Worm (Caenorhabditis elegans) whole organism, L2 larva: ENCODE measurements around the gene T20G5.13.
A peak's percentile ranks its signal among the peaks of the same experiment; 100 is the strongest.

Source experiments
- C34F6.9 ChIP-seq: fragments of 150-350 bp; optimal IDR thresholded peaks from 2 replicates; lab custom pipeline; 2014; ENCODE audit warnings: missing biosample characterization, missing genetic modification characterization
- F13H6.1 ChIP-seq: sonication (generic microtip); optimal IDR thresholded peaks from 2 replicates; lab custom pipeline; 2016; ENCODE audit warnings: missing genetic modification characterization, missing compliant biosample characterization
- R02D3.7 ChIP-seq: fragments of 150-350 bp; optimal IDR thresholded peaks from 2 replicates; lab custom pipeline; 2014; ENCODE audit warnings: missing biosample characterization, missing genetic modification characterization
- Y55F3AM.14 ChIP-seq: fragments of 200-800 bp; sonication (Bioruptor generic); optimal IDR thresholded peaks from 2 replicates; lab custom pipeline; 2018; ENCODE audit warnings: mild to moderate bottlenecking, missing genetic modification characterization, missing compliant biosample characterization
- ZK546.5 ChIP-seq: sonication (generic microtip); optimal IDR thresholded peaks from 2 replicates; lab custom pipeline; 2017; ENCODE audit warnings: missing biosample characterization, missing genetic modification characterization
- alr-1 ChIP-seq: fragments of 150-350 bp; optimal IDR thresholded peaks from 2 replicates; lab custom pipeline; 2014; ENCODE audit warnings: missing biosample characterization, missing genetic modification characterization
- aly-2 ChIP-seq: fragments of 150-350 bp; optimal IDR thresholded peaks from 2 replicates; lab custom pipeline; 2014; ENCODE audit warnings: missing biosample characterization, missing genetic modification characterization
- ama-1 ChIP-seq: fragments of 150-350 bp; optimal IDR thresholded peaks from 2 replicates; lab custom pipeline; 2018; ENCODE audit warnings: inconsistent platforms
- blmp-1 ChIP-seq: sonication (generic microtip); optimal IDR thresholded peaks from 2 replicates; lab custom pipeline; 2017; ENCODE audit warnings: missing genetic modification characterization, mild to moderate bottlenecking, missing compliant biosample characterization, antibody characterized with exemption, moderate library complexity; ENCODE audit not compliant: insufficient read depth
- ceh-16 ChIP-seq: fragments of 150-350 bp; optimal IDR thresholded peaks from 2 replicates; lab custom pipeline; 2014; ENCODE audit warnings: missing biosample characterization, missing genetic modification characterization
- ceh-82 ChIP-seq: fragments of 150-350 bp; optimal IDR thresholded peaks from 2 replicates; lab custom pipeline; 2014; ENCODE audit warnings: missing biosample characterization, missing genetic modification characterization
- crh-2 ChIP-seq: sonication (generic microtip); optimal IDR thresholded peaks from 2 replicates; lab custom pipeline; 2017; ENCODE audit warnings: missing biosample characterization, missing genetic modification characterization
- dmd-4 ChIP-seq: sonication (generic microtip); optimal IDR thresholded peaks from 2 replicates; lab custom pipeline; 2017; ENCODE audit warnings: missing biosample characterization, missing genetic modification characterization
- egl-27 ChIP-seq: sonication (generic microtip); optimal IDR thresholded peaks from 3 replicates; lab custom pipeline; 2017; ENCODE audit warnings: missing biosample characterization, missing genetic modification reagents, missing genetic modification characterization
- elt-1 ChIP-seq: fragments of 150-350 bp; optimal IDR thresholded peaks from 2 replicates; lab custom pipeline; 2014; ENCODE audit warnings: missing biosample characterization, missing genetic modification characterization
- elt-3 ChIP-seq: sonication (generic microtip); optimal IDR thresholded peaks from 2 replicates; lab custom pipeline; 2017; ENCODE audit warnings: missing biosample characterization, missing genetic modification characterization
- fos-1 ChIP-seq: fragments of 150-350 bp; optimal IDR thresholded peaks from 2 replicates; lab custom pipeline; 2014; ENCODE audit warnings: missing biosample characterization, missing genetic modification characterization
- gmeb-1 ChIP-seq: fragments of 150-350 bp; optimal IDR thresholded peaks from 2 replicates; lab custom pipeline; 2014; ENCODE audit warnings: missing biosample characterization, missing genetic modification characterization
- lin-11 ChIP-seq: fragments of 150-350 bp; sonication (generic microtip); optimal IDR thresholded peaks from 2 replicates; lab custom pipeline; 2014; ENCODE audit warnings: missing biosample characterization, missing genetic modification characterization, inconsistent platforms, mixed read lengths
- lin-13 ChIP-seq: fragments of 150-350 bp; optimal IDR thresholded peaks from 2 replicates; lab custom pipeline; 2014; ENCODE audit warnings: missing biosample characterization, missing genetic modification reagents, missing genetic modification characterization
- lin-39 ChIP-seq: fragments of 150-350 bp; optimal IDR thresholded peaks from 2 replicates; lab custom pipeline; 2014; ENCODE audit warnings: missing biosample characterization, missing genetic modification reagents, missing genetic modification characterization
- lsy-2 ChIP-seq, 2 experiments: fragments of 150-350 bp in 1 of 2; sonication (generic microtip) in 1 of 2; optimal IDR thresholded peaks; 2 replicates each; lab custom pipeline; 2014 to 2017; ENCODE audit warnings: missing biosample characterization in 2 of 2, missing genetic modification characterization in 2 of 2
- mab-5 ChIP-seq: fragments of 150-350 bp; optimal IDR thresholded peaks from 2 replicates; lab custom pipeline; 2014; ENCODE audit warnings: missing biosample characterization, missing genetic modification characterization
- mbf-1 ChIP-seq: sonication (generic microtip); optimal IDR thresholded peaks from 2 replicates; lab custom pipeline; 2017; ENCODE audit warnings: missing biosample characterization, missing genetic modification characterization
- mdl-1 ChIP-seq, 2 experiments: fragments of 150-350 bp in 1 of 2; sonication (generic microtip) in 1 of 2; optimal IDR thresholded peaks; 2 replicates each; lab custom pipeline; 2017; ENCODE audit warnings: missing biosample characterization in 2 of 2, missing genetic modification characterization in 2 of 2
- nhr-10 ChIP-seq: sonication (generic microtip); optimal IDR thresholded peaks from 2 replicates; lab custom pipeline; 2017; ENCODE audit warnings: missing biosample characterization, missing genetic modification characterization
- nhr-11 ChIP-seq: fragments of 150-350 bp; optimal IDR thresholded peaks from 2 replicates; lab custom pipeline; 2014; ENCODE audit warnings: missing biosample characterization, missing genetic modification characterization
- nhr-12 ChIP-seq: fragments of 150-350 bp; optimal IDR thresholded peaks from 2 replicates; lab custom pipeline; 2014; ENCODE audit warnings: missing biosample characterization, missing genetic modification characterization
- nhr-129 ChIP-seq: fragments of 150-350 bp; optimal IDR thresholded peaks from 2 replicates; lab custom pipeline; 2014; ENCODE audit warnings: missing biosample characterization, missing genetic modification characterization
- nhr-21 ChIP-seq: fragments of 150-350 bp; optimal IDR thresholded peaks from 2 replicates; lab custom pipeline; 2014; ENCODE audit warnings: missing biosample characterization, missing genetic modification characterization
- nhr-23 ChIP-seq: fragments of 150-350 bp; optimal IDR thresholded peaks from 2 replicates; lab custom pipeline; 2014; ENCODE audit warnings: missing biosample characterization, missing genetic modification reagents, missing genetic modification characterization
- nhr-237 ChIP-seq: fragments of 150-350 bp; optimal IDR thresholded peaks from 2 replicates; lab custom pipeline; 2014; ENCODE audit warnings: missing biosample characterization, missing genetic modification characterization
- nhr-25 ChIP-seq: fragments of 150-350 bp; sonication (generic microtip); optimal IDR thresholded peaks from 3 replicates; lab custom pipeline; 2014; ENCODE audit warnings: missing biosample characterization, missing genetic modification characterization
- nhr-6 ChIP-seq: fragments of 150-350 bp; optimal IDR thresholded peaks from 2 replicates; lab custom pipeline; 2014; ENCODE audit warnings: missing biosample characterization, missing genetic modification characterization
- nhr-77 ChIP-seq: fragments of 150-350 bp; optimal IDR thresholded peaks from 2 replicates; lab custom pipeline; 2014; ENCODE audit warnings: missing biosample characterization, missing genetic modification characterization
- peb-1 ChIP-seq: fragments of 150-350 bp; optimal IDR thresholded peaks from 2 replicates; lab custom pipeline; 2014; ENCODE audit warnings: missing biosample characterization, missing genetic modification characterization
- sem-4 ChIP-seq: fragments of 150-350 bp; optimal IDR thresholded peaks from 2 replicates; lab custom pipeline; 2014; ENCODE audit warnings: missing biosample characterization, missing genetic modification reagents, missing genetic modification characterization
- skn-1 ChIP-seq: sonication (generic microtip); optimal IDR thresholded peaks from 2 replicates; lab custom pipeline; 2017; ENCODE audit warnings: missing biosample characterization, missing genetic modification characterization
- sma-3 ChIP-seq: sonication (generic microtip); optimal IDR thresholded peaks from 2 replicates; lab custom pipeline; 2016; ENCODE audit warnings: missing genetic modification reagents, missing genetic modification characterization, missing compliant biosample characterization
- sma-9 ChIP-seq, 2 experiments: fragments of 150-350 bp in 1 of 2; sonication (generic microtip) in 1 of 2; optimal IDR thresholded peaks; 2 replicates each; lab custom pipeline; 2014 to 2016; ENCODE audit warnings: missing genetic modification characterization in 2 of 2, mild to moderate bottlenecking in 1 of 2, missing biosample characterization in 1 of 2, missing compliant biosample characterization in 1 of 2, missing genetic modification reagents in 1 of 2, moderate library complexity in 1 of 2
- snpc-4 ChIP-seq: fragments of 150-350 bp; optimal IDR thresholded peaks from 2 replicates; lab custom pipeline; 2014; ENCODE audit warnings: missing biosample characterization, missing genetic modification characterization
- unc-39 ChIP-seq: fragments of 150-350 bp; optimal IDR thresholded peaks from 2 replicates; lab custom pipeline; 2014; ENCODE audit warnings: missing biosample characterization, missing genetic modification characterization
- unc-55 ChIP-seq: fragments of 150-350 bp; sonication (generic microtip); optimal IDR thresholded peaks from 3 replicates; lab custom pipeline; 2014; ENCODE audit warnings: missing biosample characterization, missing genetic modification reagents, missing genetic modification characterization
- unc-62 ChIP-seq: fragments of 150-350 bp; optimal IDR thresholded peaks from 2 replicates; lab custom pipeline; 2014; ENCODE audit warnings: missing biosample characterization, missing genetic modification reagents, missing genetic modification characterization
- zag-1 ChIP-seq: fragments of 150-350 bp; optimal IDR thresholded peaks from 2 replicates; lab custom pipeline; 2014; ENCODE audit warnings: missing biosample characterization, missing genetic modification characterization
- ztf-1 ChIP-seq: fragments of 200-800 bp; sonication (Bioruptor generic); conservative IDR thresholded peaks from 2 replicates; pipeline ENCODE4 v1.3.6; 2022; ENCODE audit warnings: missing genetic modification characterization, missing compliant biosample characterization
- ztf-11 ChIP-seq: sonication (generic microtip); optimal IDR thresholded peaks from 2 replicates; lab custom pipeline; 2017; ENCODE audit warnings: missing biosample characterization, missing genetic modification characterization
- ztf-4 ChIP-seq: fragments of 150-350 bp; optimal IDR thresholded peaks from 2 replicates; lab custom pipeline; 2014; ENCODE audit warnings: missing biosample characterization, missing genetic modification characterization

The T20G5.13 gene

ce11 chrIII:10201235-10201634 is at the start of gene T20G5.13, which contains the start of gene T20G5.12:
T20G5.13 (minus strand) TSS chrIII:10201335.
T20G5.12 (plus strand) TSS chrIII:10201604.
- TF ChIP-seq ZK546.5 (no peak), crh-2 (tag; lab: Kevin White, UChicago) (no peak), zag-1 (no peak)

- TF ChIP-seq egl-27 (tag; lab: Kevin White, UChicago) (no peak), crh-2 (tag; lab: Kevin White, UChicago) (peak; percentile 37), nhr-21 (tag; lab: Kevin White, UChicago) (no peak), unc-55 (peak; percentile 56), Y55F3AM.14 (GFP tag; lab: Kevin White, UChicago) (no peak), nhr-129 (peak; percentile 15), nhr-10 (no peak), R02D3.7 (tag; lab: Kevin White, UChicago) (no peak), ztf-4 (tag; lab: Kevin White, UChicago) (no peak), mbf-1 (tag; lab: Kevin White, UChicago) (no peak), lin-11 (tag; lab: Kevin White, UChicago) (no peak), ztf-11 (tag; lab: Kevin White, UChicago) (no peak), elt-1 (tag; lab: Kevin White, UChicago) (no peak), C34F6.9 (tag; lab: Kevin White, UChicago) (peak; percentile 38), sma-3 (peak; percentile 10), lin-39 (tag; lab: Kevin White, UChicago) (no peak), sma-9 (GFP tag; optimal IDR thresholded peaks at IDR 0.05; lab: Kevin White, UChicago) (no peak), sma-9 (tag; optimal IDR thresholded peaks at IDR 0.05; lab: Kevin White, UChicago) (no peak), elt-3 (tag; lab: Kevin White, UChicago) (no peak), ama-1 (lab: Kevin White, UChicago) (no peak), zag-1 (no peak), nhr-237 (no peak), dmd-4 (no peak), peb-1 (no peak), F13H6.1 (peak; percentile 5), nhr-12 (no peak), gmeb-1 (tag; lab: Kevin White, UChicago) (peak; percentile 86), ztf-1 (GFP tag; lab: Robert Waterston, UW) (no peak), nhr-77 (tag; lab: Kevin White, UChicago) (no peak), mdl-1 (tag; optimal IDR thresholded peaks at IDR 0.05; lab: Kevin White, UChicago) (no peak), alr-1 (tag; lab: Kevin White, UChicago) (no peak), nhr-25 (tag; lab: Kevin White, UChicago) (no peak), sem-4 (no peak), unc-62 (GFP tag; lab: Kevin White, UChicago) (no peak), nhr-6 (tag; lab: Kevin White, UChicago) (no peak), mab-5 (tag; lab: Kevin White, UChicago) (no peak), blmp-1 (tag; lab: Kevin White, UChicago) (no peak), ceh-82 (tag; lab: Kevin White, UChicago) (no peak), ceh-16 (no peak), lsy-2 (tag; optimal IDR thresholded peaks at IDR 0.05; lab: Kevin White, UChicago) (peak in 1 of 2 experiments; percentile 60), nhr-23 (tag; lab: Kevin White, UChicago) (no peak), skn-1 (tag; lab: Kevin White, UChicago) (no peak), nhr-11 (tag; lab: Kevin White, UChicago) (no peak), lin-13 (peak; percentile 16), fos-1 (tag; lab: Kevin White, UChicago) (no peak), snpc-4 (tag; lab: Kevin White, UChicago) (no peak), aly-2 (tag; lab: Kevin White, UChicago) (no peak), ZK546.5 (no peak), unc-39 (no peak)
These were observed 47.5 kb upstream of the T20G5.13 start, which contains the start of the genes div-1 and cor-1 for ce11 chrIII:10248441-10249137. div-1 (minus strand) TSS chrIII:10248559. cor-1 (plus strand) TSS chrIII:10249111.
